ENCODE assay signal across 1 fruit fly cellular context in genomic region chr3R:15092784-15093183, dm6.
TF ChIP-seq lines count a peak whose summit lies in the region.

No protein-coding gene starts in this region.

TF ChIP-seq in whole organism, embryonic, 481 proteins besides CTCF, POLR2A, EP300 and RAD21 (continued from another document and continues in another):
- TF ChIP-seq CG4282 (GFP tag; optimal IDR thresholded peaks at IDR 0.05; lab: Kevin White, UChicago) (no peak), Trl (optimal IDR thresholded peaks at IDR 0.05; lab: Kevin White, UChicago) (peak in 1 of 2 experiments; percentile 8), Trl (GFP tag; optimal IDR thresholded peaks at IDR 0.05; lab: Kevin White, UChicago) (peak; percentile 2), CG9437 (GFP tag; optimal IDR thresholded peaks at IDR 0.05; lab: Kevin White, UChicago) (no peak), ind (GFP tag; optimal IDR thresholded peaks at IDR 0.05; lab: Kevin White, UChicago) (no peak), sr (GFP tag; IDR thresholded peaks at IDR 0.05; lab: Robert Waterston, UW) (no peak), Med (GFP tag; lab: Kevin White, UChicago) (peak; percentile 83), TFAM (GFP tag; optimal IDR thresholded peaks at IDR 0.05; lab: Kevin White, UChicago) (no peak), her (GFP tag; optimal IDR thresholded peaks at IDR 0.05; lab: Kevin White, UChicago) (no peak), CG2678 (tag; optimal IDR thresholded peaks at IDR 0.05; lab: Kevin White, UChicago) (peak; percentile 29), CG4360 (GFP tag; IDR thresholded peaks at IDR 0.05; lab: Robert Waterston, UW) (0 out of 2 replicates have a peak, but pooled peaks have one; percentile 12), bigmax (GFP tag; optimal IDR thresholded peaks at IDR 0.05; lab: Kevin White, UChicago) (peak; percentile 15), CG1832 (GFP tag; optimal IDR thresholded peaks at IDR 0.05; lab: Kevin White, UChicago) (no peak), sd (tag; optimal IDR thresholded peaks at IDR 0.05; lab: Kevin White, UChicago) (peak; percentile 77), tup (GFP tag; optimal IDR thresholded peaks at IDR 0.05; lab: Kevin White, UChicago) (peak; percentile 3), CG10274 (GFP tag; optimal IDR thresholded peaks at IDR 0.05; lab: Kevin White, UChicago) (no peak), Elba2 (GFP tag; optimal IDR thresholded peaks at IDR 0.05; lab: Kevin White, UChicago) (no peak), CG12769 (tag; optimal IDR thresholded peaks at IDR 0.05; lab: Kevin White, UChicago) (peak; percentile 29), NC2β (GFP tag; optimal IDR thresholded peaks at IDR 0.05; lab: Kevin White, UChicago) (no peak), crol (GFP tag; IDR thresholded peaks at IDR 0.05; lab: Robert Waterston, UW) (peak; percentile 71), gsb (GFP tag; IDR thresholded peaks at IDR 0.05; lab: Robert Waterston, UW) (no peak), dmrt11E (tag; optimal IDR thresholded peaks at IDR 0.05; lab: Kevin White, UChicago) (peak; percentile 9), ac (GFP tag; optimal IDR thresholded peaks at IDR 0.05; lab: Kevin White, UChicago) (peak; percentile 24), Nf-YB (GFP tag; optimal IDR thresholded peaks at IDR 0.05; lab: Kevin White, UChicago) (no peak), sob (GFP tag; IDR thresholded peaks at IDR 0.05; lab: Robert Waterston, UW) (peak; percentile 35; the same call in 1 of the 2 replicates), bsh (GFP tag; optimal IDR thresholded peaks at IDR 0.05; lab: Kevin White, UChicago) (peak in 1 of 2 experiments; percentile 23), bab2 (GFP tag; optimal IDR thresholded peaks at IDR 0.05; lab: Kevin White, UChicago) (no peak), CG15514 (GFP tag; optimal IDR thresholded peaks at IDR 0.05; lab: Kevin White, UChicago) (peak; percentile 45), CG15011 (GFP tag; optimal IDR thresholded peaks at IDR 0.05; lab: Kevin White, UChicago) (peak; percentile 43), sim (GFP tag; IDR thresholded peaks at IDR 0.05; lab: Robert Waterston, UW) (0 out of 2 replicates have a peak, but pooled peaks have one; percentile 35), Adf1 (GFP tag; IDR thresholded peaks at IDR 0.05; lab: Robert Waterston, UW) (peak; percentile 75), CG4707 (GFP tag; optimal IDR thresholded peaks at IDR 0.05; lab: Kevin White, UChicago) (peak; percentile 6), sug (tag; optimal IDR thresholded peaks at IDR 0.05; lab: Kevin White, UChicago) (peak; percentile 94), Xrp1 (GFP tag; IDR thresholded peaks at IDR 0.05; lab: Robert Waterston, UW) (peak; percentile 24; the same call in 1 of the 2 replicates), CG6765 (GFP tag; optimal IDR thresholded peaks at IDR 0.05; lab: Kevin White, UChicago) (peak; percentile 12), CG32767 (GFP tag; IDR thresholded peaks at IDR 0.05; lab: Robert Waterston, UW) (no peak), salm (tag; optimal IDR thresholded peaks at IDR 0.05; lab: Kevin White, UChicago) (peak; percentile 26), CG9932 (GFP tag; IDR thresholded peaks at IDR 0.05; lab: Robert Waterston, UW) (no peak), Eip74EF (GFP tag; optimal IDR thresholded peaks at IDR 0.05; lab: Kevin White, UChicago) (peak in 1 of 2 experiments; percentile 85), HmgD (GFP tag; optimal IDR thresholded peaks at IDR 0.05; lab: Kevin White, UChicago) (no peak), scrt (GFP tag; optimal IDR thresholded peaks at IDR 0.05; lab: Kevin White, UChicago) (peak; percentile 6), CG2120 (GFP tag; optimal IDR thresholded peaks at IDR 0.05; lab: Kevin White, UChicago) (no peak), CG1603 (tag; optimal IDR thresholded peaks at IDR 0.05; lab: Kevin White, UChicago) (peak; percentile 11), jing (GFP tag; optimal IDR thresholded peaks at IDR 0.05; lab: Kevin White, UChicago) (peak; percentile 1), CG2889 (GFP tag; IDR thresholded peaks at IDR 0.05; lab: Robert Waterston, UW) (no peak), ara (GFP tag; IDR thresholded peaks at IDR 0.05; lab: Robert Waterston, UW) (peak; percentile 4; the same call in 1 of the 2 replicates), CG2129 (GFP tag; IDR thresholded peaks at IDR 0.05; lab: Robert Waterston, UW; ENCODE audit: partially characterized antibody) (no peak), odd (GFP tag; optimal IDR thresholded peaks at IDR 0.05; lab: Kevin White, UChicago) (peak; percentile 35), Dip3 (GFP tag; optimal IDR thresholded peaks at IDR 0.05; lab: Kevin White, UChicago) (no peak), usp (GFP tag; optimal IDR thresholded peaks at IDR 0.05; lab: Kevin White, UChicago) (no peak), NC2α (GFP tag; optimal IDR thresholded peaks at IDR 0.05; lab: Kevin White, UChicago) (no peak), Mrtf (GFP tag; IDR thresholded peaks at IDR 0.05; lab: Robert Waterston, UW) (no peak), sisA (GFP tag; IDR thresholded peaks at IDR 0.05; lab: Robert Waterston, UW) (no peak), Hr78 (GFP tag; optimal IDR thresholded peaks at IDR 0.05; lab: Kevin White, UChicago) (no peak), CG6813 (GFP tag; optimal IDR thresholded peaks at IDR 0.05; lab: Kevin White, UChicago) (peak; percentile 67), lmd (GFP tag; IDR thresholded peaks at IDR 0.05; lab: Robert Waterston, UW) (no peak), CG14860 (GFP tag; IDR thresholded peaks at IDR 0.05; lab: Robert Waterston, UW; ENCODE audit: partially characterized antibody) (no peak), Hand (GFP tag; optimal IDR thresholded peaks at IDR 0.05; lab: Kevin White, UChicago) (peak; percentile 18), unpg (GFP tag; optimal IDR thresholded peaks at IDR 0.05; lab: Kevin White, UChicago) (peak; percentile 16), CG11560 (tag; IDR thresholded peaks at IDR 0.05; lab: Robert Waterston, UW) (no peak), Hmx (GFP tag; optimal IDR thresholded peaks at IDR 0.05; lab: Kevin White, UChicago) (no peak), CG18599 (GFP tag; optimal IDR thresholded peaks at IDR 0.05; lab: Kevin White, UChicago) (peak; percentile 57), CG3995 (GFP tag; optimal IDR thresholded peaks at IDR 0.05; lab: Kevin White, UChicago) (no peak), HmgZ (tag; optimal IDR thresholded peaks at IDR 0.05; lab: Kevin White, UChicago) (peak; percentile 28), CG17359 (tag; optimal IDR thresholded peaks at IDR 0.05; lab: Kevin White, UChicago) (no peak), cg (GFP tag; optimal IDR thresholded peaks at IDR 0.05; lab: Kevin White, UChicago) (no peak), Ravus (GFP tag; IDR thresholded peaks at IDR 0.05; lab: Robert Waterston, UW) (no peak), Usf (GFP tag; optimal IDR thresholded peaks at IDR 0.05; lab: Kevin White, UChicago) (no peak), lab (GFP tag; optimal IDR thresholded peaks at IDR 0.05; lab: Kevin White, UChicago) (peak; percentile 77), caup (GFP tag; optimal IDR thresholded peaks at IDR 0.05; lab: Kevin White, UChicago; ENCODE audit: severe bottlenecking) (peak; percentile 69), Xbp1 (GFP tag; optimal IDR thresholded peaks at IDR 0.05; lab: Kevin White, UChicago) (no peak), CG14965 (GFP tag; optimal IDR thresholded peaks at IDR 0.05; lab: Kevin White, UChicago; ENCODE audit: borderline replicate concordance) (no peak), CG3163 (GFP tag; optimal IDR thresholded peaks at IDR 0.05; lab: Kevin White, UChicago) (no peak), B-H2 (GFP tag; optimal IDR thresholded peaks at IDR 0.05; lab: Kevin White, UChicago) (peak; percentile 2), pb (GFP tag; optimal IDR thresholded peaks at IDR 0.05; lab: Kevin White, UChicago) (no peak), Asciz (GFP tag; optimal IDR thresholded peaks at IDR 0.05; lab: Kevin White, UChicago) (peak; percentile 49), zfh2 (GFP tag; optimal IDR thresholded peaks at IDR 0.05; lab: Kevin White, UChicago) (no peak), bbx (GFP tag; IDR thresholded peaks at IDR 0.05; lab: Robert Waterston, UW; ENCODE audit: partially characterized antibody) (0 out of 2 replicates have a peak, but pooled peaks have one; percentile 21), CG1233 (GFP tag; optimal IDR thresholded peaks at IDR 0.05; lab: Kevin White, UChicago) (no peak), CG12659 (GFP tag; optimal IDR thresholded peaks at IDR 0.05; lab: Kevin White, UChicago) (peak; percentile 7), grn (GFP tag; optimal IDR thresholded peaks at IDR 0.05; lab: Kevin White, UChicago) (peak; percentile 11), Opbp (GFP tag; IDR thresholded peaks at IDR 0.05; lab: Robert Waterston, UW; ENCODE audit: partially characterized antibody) (no peak), CoRest (tag; optimal IDR thresholded peaks at IDR 0.05; lab: Kevin White, UChicago) (no peak), sqz (GFP tag; optimal IDR thresholded peaks at IDR 0.05; lab: Kevin White, UChicago) (peak; percentile 50), nmo (GFP tag; optimal IDR thresholded peaks at IDR 0.05; lab: Kevin White, UChicago) (no peak), CG5953 (GFP tag; IDR thresholded peaks at IDR 0.05; lab: Robert Waterston, UW) (0 out of 2 replicates have a peak, but pooled peaks have one; percentile 36), Sox100B (GFP tag; optimal IDR thresholded peaks at IDR 0.05; lab: Kevin White, UChicago) (peak; percentile 19), CG15269 (tag; optimal IDR thresholded peaks at IDR 0.05; lab: Kevin White, UChicago) (peak; percentile 31), CG3281 (GFP tag; optimal IDR thresholded peaks at IDR 0.05; lab: Kevin White, UChicago) (peak; percentile 22), ash1 (GFP tag; optimal IDR thresholded peaks at IDR 0.05; lab: Kevin White, UChicago) (peak; percentile 26), Gsc (GFP tag; IDR thresholded peaks at IDR 0.05; lab: Robert Waterston, UW) (no peak), CG10543 (GFP tag; optimal IDR thresholded peaks at IDR 0.05; lab: Kevin White, UChicago) (peak; percentile 55), Ets97D (GFP tag; optimal IDR thresholded peaks at IDR 0.05; lab: Kevin White, UChicago) (no peak), MESR4 (GFP tag; optimal IDR thresholded peaks at IDR 0.05; lab: Kevin White, UChicago) (no peak), otp (GFP tag; IDR thresholded peaks at IDR 0.05; lab: Robert Waterston, UW) (0 out of 3 replicates have a peak, but pooled peaks have one; percentile 25), E2f1 (GFP tag; IDR thresholded peaks at IDR 0.05; lab: Robert Waterston, UW) (no peak), slp2 (GFP tag; optimal IDR thresholded peaks at IDR 0.05; lab: Kevin White, UChicago) (no peak), CG10565 (GFP tag; optimal IDR thresholded peaks at IDR 0.05; lab: Kevin White, UChicago) (no peak), CG9727 (GFP tag; optimal IDR thresholded peaks at IDR 0.05; lab: Kevin White, UChicago) (peak; percentile 2), Antp (GFP tag; optimal IDR thresholded peaks at IDR 0.05; lab: Kevin White, UChicago) (no peak), CG15696 (tag; optimal IDR thresholded peaks at IDR 0.05; lab: Kevin White, UChicago) (peak; percentile 33), ttk (GFP tag; IDR thresholded peaks at IDR 0.05; lab: Robert Waterston, UW) (no peak), CG8359 (GFP tag; optimal IDR thresholded peaks at IDR 0.05; lab: Kevin White, UChicago; ENCODE audit: borderline replicate concordance) (peak; percentile 21), CG6175 (GFP tag; IDR thresholded peaks at IDR 0.05; lab: Robert Waterston, UW) (peak; percentile 71; the same call in 2 of the 3 replicates), gcm2 (GFP tag; optimal IDR thresholded peaks at IDR 0.05; lab: Kevin White, UChicago) (no peak), pros (GFP tag; optimal IDR thresholded peaks at IDR 0.05; lab: Kevin White, UChicago) (no peak), Ada2b (GFP tag; IDR thresholded peaks at IDR 0.05; lab: Robert Waterston, UW) (no peak), ATbp (GFP tag; optimal IDR thresholded peaks at IDR 0.05; lab: Kevin White, UChicago) (peak; percentile 59), wek (GFP tag; optimal IDR thresholded peaks at IDR 0.05; lab: Kevin White, UChicago) (peak; percentile 29), fd3F (GFP tag; optimal IDR thresholded peaks at IDR 0.05; lab: Kevin White, UChicago) (no peak), Hr3 (GFP tag; optimal IDR thresholded peaks at IDR 0.05; lab: Kevin White, UChicago) (no peak), eve (GFP tag; optimal IDR thresholded peaks at IDR 0.05; lab: Kevin White, UChicago) (no peak), Fer2 (tag; optimal IDR thresholded peaks at IDR 0.05; lab: Kevin White, UChicago) (no peak), unc-4 (GFP tag; IDR thresholded peaks at IDR 0.05; lab: Robert Waterston, UW; ENCODE audit: partially characterized antibody) (no peak), schlank (tag; optimal IDR thresholded peaks at IDR 0.05; lab: Kevin White, UChicago) (peak; percentile 0), nau (GFP tag; optimal IDR thresholded peaks at IDR 0.05; lab: Kevin White, UChicago) (peak; percentile 4), CG3407 (GFP tag; optimal IDR thresholded peaks at IDR 0.05; lab: Kevin White, UChicago) (peak; percentile 60), cwo (GFP tag; optimal IDR thresholded peaks at IDR 0.05; lab: Kevin White, UChicago) (no peak), CG13424 (tag; optimal IDR thresholded peaks at IDR 0.05; lab: Kevin White, UChicago) (no peak), Bteb2 (GFP tag; optimal IDR thresholded peaks at IDR 0.05; lab: Kevin White, UChicago) (no peak), croc (GFP tag; conservative IDR thresholded peaks at IDR 0.05; lab: Robert Waterston, UW) (no peak), pho (GFP tag; optimal IDR thresholded peaks at IDR 0.05; lab: Kevin White, UChicago) (no peak), CG2875 (GFP tag; optimal IDR thresholded peaks at IDR 0.05; lab: Kevin White, UChicago) (peak; percentile 31), PHDP (tag; optimal IDR thresholded peaks at IDR 0.05; lab: Kevin White, UChicago) (peak; percentile 36), vvl (GFP tag; IDR thresholded peaks at IDR 0.05; lab: Robert Waterston, UW) (0 out of 2 replicates have a peak, but pooled peaks have one; percentile 30), CG16863 (GFP tag; optimal IDR thresholded peaks at IDR 0.05; lab: Kevin White, UChicago) (no peak), Bdp1 (GFP tag; optimal IDR thresholded peaks at IDR 0.05; lab: Kevin White, UChicago) (peak; percentile 13), CG17568 (GFP tag; optimal IDR thresholded peaks at IDR 0.05; lab: Kevin White, UChicago) (peak; percentile 67), CG3838 (GFP tag; optimal IDR thresholded peaks at IDR 0.05; lab: Kevin White, UChicago) (no peak), CG11247 (GFP tag; IDR thresholded peaks at IDR 0.05; lab: Robert Waterston, UW) (no peak), Sry-δ (GFP tag; optimal IDR thresholded peaks at IDR 0.05; lab: Kevin White, UChicago) (no peak), GATAe (GFP tag; conservative IDR thresholded peaks at IDR 0.05; lab: Robert Waterston, UW) (peak; percentile 24; the same call in 1 of the 2 replicates), CG9797 (GFP tag; optimal IDR thresholded peaks at IDR 0.05; lab: Kevin White, UChicago) (no peak)
